Worm (Caenorhabditis elegans): Measurements from ENCODE around the gene F52H2.5.

F52H2.5 gene

DNA sequence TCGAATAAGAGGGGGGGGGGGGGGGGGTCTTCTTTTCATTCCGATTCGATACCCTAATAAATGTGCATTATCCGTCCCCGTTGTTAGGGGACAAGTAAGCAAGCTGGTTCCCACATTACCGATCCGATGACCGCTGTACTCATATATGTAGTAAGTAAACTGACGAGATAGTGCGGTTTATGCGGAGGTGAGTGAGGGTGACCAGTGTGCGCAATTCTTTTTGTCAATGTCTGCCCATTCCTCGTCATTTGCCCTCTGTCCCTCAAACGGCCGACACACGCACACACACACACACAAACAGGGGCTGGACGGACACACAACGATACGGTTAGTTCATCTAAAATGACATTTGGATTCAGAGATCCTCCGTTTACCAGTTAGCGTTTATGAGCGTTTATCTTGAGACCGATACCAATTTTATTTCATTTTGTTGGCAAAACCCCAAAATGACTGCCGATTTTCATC lies 7.6 kb downstream of the F52H2.5 start, which contains the start of gene aat-3:
Gene aat-3 (plus strand): TSS at position 51 of the 465 bp plus-strand sequence.
- TF ChIP-seq ceh-43 (GFP tag; optimal IDR thresholded peaks at IDR 0.05) = no peak
- TF ChIP-seq unc-62 (GFP tag; optimal IDR thresholded peaks at IDR 0.05) = no peak
- no peak for TF ChIP-seq lsy-2 (tag; optimal IDR thresholded peaks at IDR 0.05)
- no peak for TF ChIP-seq pha-4 (tag; optimal IDR thresholded peaks at IDR 0.05)
- TF ChIP-seq hlh-1 (tag; optimal IDR thresholded peaks at IDR 0.05) = no peak
- TF ChIP-seq cnd-1 (tag; optimal IDR thresholded peaks at IDR 0.05) = peak; percentile 10
- TF ChIP-seq nhr-28 (tag; optimal IDR thresholded peaks at IDR 0.05) = no peak
- no peak for TF ChIP-seq elt-1 (tag; optimal IDR thresholded peaks at IDR 0.05; ENCODE audit: borderline replicate concordance, insufficient read depth)
- no peak for TF ChIP-seq nhr-12 (tag; optimal IDR thresholded peaks at IDR 0.05)
- no peak for TF ChIP-seq flh-1 (GFP tag; optimal IDR thresholded peaks at IDR 0.05)
- peak; percentile 49 for TF ChIP-seq drap-1 (GFP tag; optimal IDR thresholded peaks at IDR 0.05)
- TF ChIP-seq nhr-237 (tag; optimal IDR thresholded peaks at IDR 0.05) = no peak
- no peak for TF ChIP-seq blmp-1 (tag; optimal IDR thresholded peaks at IDR 0.05)
- TF ChIP-seq nhr-2 (tag; optimal IDR thresholded peaks at IDR 0.05) = peak; percentile 88
- TF ChIP-seq bed-3 (GFP tag; optimal IDR thresholded peaks at IDR 0.05) = no peak
- peak; percentile 8 for TF ChIP-seq unc-120 (tag; optimal IDR thresholded peaks at IDR 0.05; ENCODE audit: poor library complexity, severe bottlenecking)
- TF ChIP-seq ceh-83 (GFP tag; optimal IDR thresholded peaks at IDR 0.05) = no peak
- TF ChIP-seq mep-1 (tag; optimal IDR thresholded peaks at IDR 0.05) = peak; percentile 16
- no peak for TF ChIP-seq zip-8 (tag; optimal IDR thresholded peaks at IDR 0.05)
- no peak for TF ChIP-seq lin-13 (tag; optimal IDR thresholded peaks at IDR 0.05)
- TF ChIP-seq snpc-4 (tag; optimal IDR thresholded peaks at IDR 0.05) = no peak
- peak; percentile 71 for TF ChIP-seq mls-2 (tag; optimal IDR thresholded peaks at IDR 0.05)
- TF ChIP-seq sptf-1 (tag; optimal IDR thresholded peaks at IDR 0.05) = peak; percentile 40
- TF ChIP-seq ces-1 (GFP tag; optimal IDR thresholded peaks at IDR 0.05) = no peak
- TF ChIP-seq ztf-11 (tag; optimal IDR thresholded peaks at IDR 0.05) = no peak
- TF ChIP-seq ceh-39 (tag; optimal IDR thresholded peaks at IDR 0.05) = no peak
- TF ChIP-seq lin-32 (GFP tag; optimal IDR thresholded peaks at IDR 0.05) = no peak
- no peak for TF ChIP-seq mab-5 (tag; optimal IDR thresholded peaks at IDR 0.05)
- TF ChIP-seq unc-39 (tag; optimal IDR thresholded peaks at IDR 0.05) = no peak
- no peak for TF ChIP-seq sem-2 (GFP tag; optimal IDR thresholded peaks at IDR 0.05)
- no peak for TF ChIP-seq elt-3 (tag; optimal IDR thresholded peaks at IDR 0.05)
- TF ChIP-seq ham-2 (GFP tag; optimal IDR thresholded peaks at IDR 0.05) = no peak
- TF ChIP-seq nhr-76 (tag; optimal IDR thresholded peaks at IDR 0.05) = no peak
- TF ChIP-seq M03D4.4 (tag; optimal IDR thresholded peaks at IDR 0.05) = no peak

DNA sequence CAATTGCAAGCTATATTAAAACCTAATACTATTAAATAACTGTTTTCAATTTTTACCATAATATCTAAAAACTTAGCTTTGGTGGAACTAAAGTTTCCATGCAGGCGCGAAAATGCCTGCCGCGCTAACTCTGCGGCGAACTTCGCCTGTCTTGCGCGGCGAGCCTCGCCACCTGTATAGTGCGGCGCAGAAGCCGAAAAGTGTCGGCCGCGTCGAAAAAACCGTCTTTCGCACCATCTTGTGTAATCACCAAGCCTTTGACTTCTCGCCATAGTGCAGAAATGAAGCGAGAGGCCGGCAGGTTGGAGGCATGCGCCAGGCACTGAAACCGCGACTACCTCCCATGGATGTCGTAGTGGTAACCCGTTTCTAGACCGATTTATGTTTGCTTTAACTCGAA lies 8.4 kb downstream of the F52H2.5 start:
- TF ChIP-seq mab-5 (tag; optimal IDR thresholded peaks at IDR 0.05) (no peak), unc-120 (tag; optimal IDR thresholded peaks at IDR 0.05; ENCODE audit: poor library complexity, severe bottlenecking) (no peak), sem-2 (GFP tag; optimal IDR thresholded peaks at IDR 0.05) (no peak), elt-3 (tag; optimal IDR thresholded peaks at IDR 0.05) (no peak), drap-1 (GFP tag; optimal IDR thresholded peaks at IDR 0.05) (no peak), blmp-1 (tag; optimal IDR thresholded peaks at IDR 0.05) (no peak), tbx-8 (GFP tag; optimal IDR thresholded peaks at IDR 0.05) (no peak), ces-1 (GFP tag; optimal IDR thresholded peaks at IDR 0.05) (no peak), ceh-43 (GFP tag; optimal IDR thresholded peaks at IDR 0.05) (no peak)

DNA sequence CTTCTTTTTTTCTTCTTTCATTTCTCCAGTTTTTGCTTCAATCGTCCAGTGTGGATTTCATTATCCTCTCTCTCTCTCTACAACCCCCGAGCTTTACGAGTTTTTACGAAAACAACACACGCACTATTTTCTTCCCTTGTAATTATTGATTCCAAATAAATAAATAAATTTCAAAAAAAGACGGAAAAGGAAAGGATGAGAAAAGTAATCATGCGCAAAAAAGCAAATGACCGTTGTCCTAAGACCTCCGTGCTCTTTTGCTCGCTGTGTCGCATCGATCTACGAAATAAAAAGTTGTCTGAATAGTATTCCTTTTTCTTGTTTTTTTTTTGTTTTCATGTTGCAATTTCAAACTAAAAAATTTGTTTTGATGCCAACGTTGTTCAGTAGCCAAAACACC lies 9.2 kb downstream of the F52H2.5 start:
- TF ChIP-seq mep-1 (tag; optimal IDR thresholded peaks at IDR 0.05) (no peak), ces-1 (GFP tag; optimal IDR thresholded peaks at IDR 0.05) (peak; percentile 1), mls-2 (tag; optimal IDR thresholded peaks at IDR 0.05) (no peak)

DNA sequence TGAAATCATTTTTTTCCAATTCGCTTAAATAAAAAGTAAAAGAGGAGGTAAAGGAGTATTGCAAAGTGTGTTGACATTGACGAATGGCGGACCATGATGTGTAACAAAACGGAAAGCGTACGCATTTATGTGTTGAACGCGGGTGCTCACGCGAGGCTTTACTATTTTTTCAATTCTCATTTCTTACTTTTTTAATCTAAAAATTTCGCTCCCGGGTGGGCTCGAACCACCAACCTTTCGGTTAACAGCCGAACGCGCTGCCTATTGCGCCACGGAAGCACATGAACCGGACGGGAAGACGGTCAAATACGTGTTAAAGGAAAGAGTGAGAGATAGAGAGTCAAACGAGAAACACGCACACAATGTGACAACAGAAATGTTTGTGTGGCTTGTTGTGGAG lies 10.6 kb downstream of the F52H2.5 start:
- TF ChIP-seq ceh-39 (tag; optimal IDR thresholded peaks at IDR 0.05) (no peak), lin-13 (tag; optimal IDR thresholded peaks at IDR 0.05) (peak; percentile 16), ceh-83 (GFP tag; optimal IDR thresholded peaks at IDR 0.05) (peak; percentile 95), nhr-237 (tag; optimal IDR thresholded peaks at IDR 0.05) (peak; percentile 41), hlh-1 (tag; optimal IDR thresholded peaks at IDR 0.05) (peak; percentile 69), ceh-43 (GFP tag; optimal IDR thresholded peaks at IDR 0.05) (peak; percentile 84), M03D4.4 (tag; optimal IDR thresholded peaks at IDR 0.05) (peak; percentile 89), unc-39 (tag; optimal IDR thresholded peaks at IDR 0.05) (no peak), tbx-8 (GFP tag; optimal IDR thresholded peaks at IDR 0.05) (peak; percentile 50), ham-2 (GFP tag; optimal IDR thresholded peaks at IDR 0.05) (peak; percentile 90), sem-2 (GFP tag; optimal IDR thresholded peaks at IDR 0.05) (peak; percentile 85), drap-1 (GFP tag; optimal IDR thresholded peaks at IDR 0.05) (peak; percentile 90), nhr-2 (tag; optimal IDR thresholded peaks at IDR 0.05) (no peak), unc-62 (GFP tag; optimal IDR thresholded peaks at IDR 0.05) (peak; percentile 59), nhr-28 (tag; optimal IDR thresholded peaks at IDR 0.05) (no peak), cnd-1 (tag; optimal IDR thresholded peaks at IDR 0.05) (peak; percentile 93), bed-3 (GFP tag; optimal IDR thresholded peaks at IDR 0.05) (peak; percentile 78), nhr-76 (tag; optimal IDR thresholded peaks at IDR 0.05) (no peak), lin-32 (GFP tag; optimal IDR thresholded peaks at IDR 0.05) (peak; percentile 82), pha-4 (tag; optimal IDR thresholded peaks at IDR 0.05) (peak; percentile 33), unc-120 (tag; optimal IDR thresholded peaks at IDR 0.05; ENCODE audit: poor library complexity, severe bottlenecking) (peak; percentile 86), flh-1 (GFP tag; optimal IDR thresholded peaks at IDR 0.05) (peak; percentile 82), sptf-1 (tag; optimal IDR thresholded peaks at IDR 0.05) (peak; percentile 92), mls-2 (tag; optimal IDR thresholded peaks at IDR 0.05) (peak; percentile 94), mep-1 (tag; optimal IDR thresholded peaks at IDR 0.05) (peak; percentile 34), elt-1 (tag; optimal IDR thresholded peaks at IDR 0.05; ENCODE audit: borderline replicate concordance, insufficient read depth) (no peak)
